Worm (Caenorhabditis elegans) whole organism, mixed stage, embryonic: ENCODE results near the gene dnj-8.

ENCODE experiments used
- M03D4.4 ChIP-seq: sonication (generic microtip); optimal IDR thresholded peaks from 2 replicates; lab custom pipeline; 2017; ENCODE audit warnings: mild to moderate bottlenecking, missing genetic modification characterization, missing compliant biosample characterization
- ceh-83 ChIP-seq: fragments of 200-800 bp; sonication (Bioruptor generic); optimal IDR thresholded peaks from 2 replicates; lab custom pipeline; 2018; ENCODE audit warnings: mild to moderate bottlenecking, missing genetic modification characterization, missing compliant biosample characterization
- elt-1 ChIP-seq: sonication (generic microtip); optimal IDR thresholded peaks from 2 replicates; lab custom pipeline; 2017; ENCODE audit warnings: missing genetic modification characterization, mild to moderate bottlenecking, missing compliant biosample characterization, antibody characterized with exemption, moderate library complexity, borderline replicate concordance; ENCODE audit not compliant: insufficient read depth
- lin-13 ChIP-seq: fragments of 150-350 bp; optimal IDR thresholded peaks from 2 replicates; lab custom pipeline; 2014; ENCODE audit warnings: missing biosample characterization, missing genetic modification characterization
- nhr-12 ChIP-seq: fragments of 150-350 bp; optimal IDR thresholded peaks from 2 replicates; lab custom pipeline; 2014; ENCODE audit warnings: missing biosample characterization, missing genetic modification characterization
- nhr-237 ChIP-seq: fragments of 150-350 bp; optimal IDR thresholded peaks from 2 replicates; lab custom pipeline; 2014; ENCODE audit warnings: missing biosample characterization, missing genetic modification characterization
- pha-4 ChIP-seq: fragments of 150-350 bp; optimal IDR thresholded peaks from 2 replicates; lab custom pipeline; 2018; ENCODE audit warnings: missing biosample characterization, missing genetic modification reagents, missing genetic modification characterization
- snpc-4 ChIP-seq: fragments of 150-350 bp; optimal IDR thresholded peaks from 2 replicates; lab custom pipeline; 2014; ENCODE audit warnings: missing biosample characterization, missing genetic modification characterization
- sptf-1 ChIP-seq: sonication (generic microtip); optimal IDR thresholded peaks from 2 replicates; lab custom pipeline; 2017; ENCODE audit warnings: mild to moderate bottlenecking, missing genetic modification characterization, moderate library complexity, missing compliant biosample characterization
- unc-62 ChIP-seq: fragments of 150-350 bp; optimal IDR thresholded peaks from 2 replicates; lab custom pipeline; 2014; ENCODE audit warnings: missing biosample characterization, missing genetic modification reagents, missing genetic modification characterization

DNA sequence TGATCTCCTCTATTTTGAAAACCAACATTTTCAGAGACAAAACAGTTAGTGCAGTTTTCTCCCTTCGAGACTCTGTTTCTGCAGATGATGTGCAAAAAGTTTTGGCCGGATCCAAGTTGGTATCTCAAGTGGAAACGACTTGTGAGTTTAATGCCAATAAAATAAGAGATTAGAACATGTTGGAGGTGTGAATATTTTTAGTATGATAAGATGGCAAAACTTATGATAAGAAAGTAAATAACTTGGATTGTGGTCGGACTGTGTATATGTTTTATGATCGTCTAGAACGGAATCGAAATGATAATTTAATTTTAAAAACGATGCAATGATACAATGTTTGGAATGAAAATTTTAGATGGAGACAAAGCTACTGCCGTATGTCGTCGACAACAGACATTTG is 34.1 kb upstream of the dnj-8 start:
- no peak for TF ChIP-seq sptf-1 (tag; lab: Kevin White, UChicago)
- no peak for TF ChIP-seq unc-62 (GFP tag; lab: Kevin White, UChicago)
- no peak for TF ChIP-seq pha-4 (tag; lab: Kevin White, UChicago)
- TF ChIP-seq nhr-237 (tag; lab: Kevin White, UChicago) = no peak
- no peak for TF ChIP-seq lin-13 (tag; lab: Kevin White, UChicago)
- TF ChIP-seq nhr-12 (tag; lab: Kevin White, UChicago) = no peak
- TF ChIP-seq M03D4.4 (tag; lab: Kevin White, UChicago) = no peak
- no peak for TF ChIP-seq ceh-83 (GFP tag; lab: Kevin White, UChicago)
- TF ChIP-seq elt-1 (tag; lab: Kevin White, UChicago) = no peak
- TF ChIP-seq snpc-4 (tag; lab: Kevin White, UChicago) = no peak
